Worm (Caenorhabditis elegans) whole organism, L4 larva: ENCODE measurements around the gene K08F11.1.

ENCODE experiments used
- nhr-76 ChIP-seq: fragments of 150-350 bp; optimal IDR thresholded peaks from 2 replicates; lab custom pipeline; 2014; ENCODE audit warnings: missing biosample characterization, missing genetic modification characterization
- nhr-77 ChIP-seq: fragments of 150-350 bp; optimal IDR thresholded peaks from 2 replicates; lab custom pipeline; 2014; ENCODE audit warnings: missing biosample characterization, missing genetic modification characterization
- zfp-2 ChIP-seq: sonication (generic microtip); optimal IDR thresholded peaks from 2 replicates; lab custom pipeline; 2016; ENCODE audit warnings: mild to moderate bottlenecking, missing genetic modification characterization, missing compliant biosample characterization

DNA sequence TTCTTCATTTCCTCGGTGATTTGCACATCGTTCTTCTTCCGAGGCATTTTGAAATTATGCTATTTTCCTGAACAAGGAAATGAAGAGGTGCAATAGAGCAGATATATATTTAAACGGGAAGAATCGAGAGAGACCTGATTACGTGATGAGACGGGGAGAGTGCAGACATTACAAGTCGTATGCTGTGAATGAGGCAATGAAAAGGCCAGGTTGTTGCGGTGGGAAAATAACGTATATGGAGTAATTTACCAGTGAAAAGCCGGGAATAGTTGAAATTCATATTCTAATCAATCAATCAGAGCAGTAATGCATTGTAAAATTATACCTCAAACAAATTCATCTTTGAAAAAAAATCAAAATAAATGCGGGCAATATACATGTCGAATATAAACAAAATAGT, 34.0 kb downstream of the K08F11.1 start, which contains the start of gene Y17G9B.8:
- TF ChIP-seq nhr-76 (tag; lab: Kevin White, UChicago) (no peak), zfp-2 (tag; lab: Kevin White, UChicago) (no peak), nhr-77 (tag; lab: Kevin White, UChicago) (no peak)
